Fruit fly (Drosophila melanogaster) whole organism, embryonic: ENCODE measurements around the gene CG14868.

Experiments
- Atf6 ChIP-seq: fragments of 200-800 bp; sonication (Bioruptor generic); IDR thresholded peaks from 2 replicates; pipeline ENCODE4 v1.3.6; 2022; ENCODE audit warnings: missing biosample characterization, missing genetic modification characterization
- BEAF-32 ChIP-seq: fragments of 200-800 bp; sonication (Bioruptor generic); optimal IDR thresholded peaks from 3 replicates; lab custom pipeline; 2017; ENCODE audit warnings: missing biosample characterization, missing genetic modification characterization, mild to moderate bottlenecking, moderate library complexity, missing genetic modification reagents
- CG10209 ChIP-seq: fragments of 200-800 bp; sonication (Bioruptor generic); optimal IDR thresholded peaks from 3 replicates; lab custom pipeline; 2017; ENCODE audit warnings: missing biosample characterization, mild to moderate bottlenecking, missing genetic modification characterization, missing genetic modification reagents
- CG10267 ChIP-seq: fragments of 200-800 bp; sonication (Bioruptor generic); optimal IDR thresholded peaks from 2 replicates; lab custom pipeline; 2018; ENCODE audit warnings: missing biosample characterization, mild to moderate bottlenecking, missing genetic modification characterization, moderate library complexity
- CG11456 ChIP-seq: fragments of 200-800 bp; sonication (Bioruptor generic); IDR thresholded peaks from 3 replicates; pipeline ENCODE4 v1.3.6; 2022; ENCODE audit warnings: missing biosample characterization, missing genetic modification characterization
- CG11504 ChIP-seq: fragments of 200-800 bp; sonication (Bioruptor generic); optimal IDR thresholded peaks from 3 replicates; lab custom pipeline; 2019; ENCODE audit warnings: missing biosample characterization, mild to moderate bottlenecking, missing genetic modification characterization, moderate library complexity
- CG12659 ChIP-seq: fragments of 200-800 bp; sonication (Bioruptor generic); optimal IDR thresholded peaks from 3 replicates; lab custom pipeline; 2017; ENCODE audit warnings: mild to moderate bottlenecking, missing biosample characterization, missing genetic modification reagents, missing genetic modification characterization
- CG15514 ChIP-seq: fragments of 200-800 bp; sonication (Bioruptor generic); optimal IDR thresholded peaks from 3 replicates; lab custom pipeline; 2017; ENCODE audit warnings: missing biosample characterization, missing genetic modification characterization, mild to moderate bottlenecking, moderate library complexity, missing genetic modification reagents
- CG1603 ChIP-seq: fragments of 200-800 bp; sonication (Bioruptor generic); optimal IDR thresholded peaks from 2 replicates; lab custom pipeline; 2019; ENCODE audit warnings: missing biosample characterization, mild to moderate bottlenecking, missing genetic modification characterization, moderate library complexity
- CG2116 ChIP-seq: fragments of 200-800 bp; sonication (Bioruptor generic); optimal IDR thresholded peaks from 3 replicates; lab custom pipeline; 2018; ENCODE audit warnings: missing biosample characterization, mild to moderate bottlenecking, missing genetic modification characterization
- CG2120 ChIP-seq: fragments of 200-800 bp; sonication (Bioruptor generic); optimal IDR thresholded peaks from 3 replicates; lab custom pipeline; 2016; ENCODE audit warnings: missing biosample characterization, missing genetic modification characterization
- CG31224 ChIP-seq: fragments of 200-800 bp; sonication (Bioruptor generic); IDR thresholded peaks from 2 replicates; pipeline ENCODE4 v1.3.6; 2022; ENCODE audit warnings: missing biosample characterization, missing genetic modification characterization
- CG32767 ChIP-seq: fragments of 200-800 bp; sonication (Bioruptor generic); IDR thresholded peaks from 2 replicates; pipeline ENCODE4 v1.3.6; 2022; ENCODE audit warnings: missing biosample characterization, missing genetic modification characterization
- CG4360 ChIP-seq: fragments of 200-800 bp; sonication (Bioruptor generic); IDR thresholded peaks from 2 replicates; pipeline ENCODE4 v1.3.6; 2022; ENCODE audit warnings: missing biosample characterization, missing genetic modification characterization
- CG4617 ChIP-seq: fragments of 200-800 bp; sonication (Bioruptor generic); optimal IDR thresholded peaks from 3 replicates; lab custom pipeline; 2016; ENCODE audit warnings: missing biosample characterization, missing genetic modification characterization, borderline replicate concordance
- CG7271 ChIP-seq: fragments of 200-800 bp; sonication (Bioruptor generic); optimal IDR thresholded peaks from 2 replicates; lab custom pipeline; 2018; ENCODE audit warnings: missing biosample characterization, mild to moderate bottlenecking, missing genetic modification characterization, moderate library complexity
- Dip2 ChIP-seq: fragments of 200-800 bp; sonication (Bioruptor generic); IDR thresholded peaks from 2 replicates; pipeline ENCODE4 v1.3.6; 2022; ENCODE audit warnings: missing biosample characterization, missing genetic modification characterization
- Dp ChIP-seq: fragments of 200-800 bp; sonication (Bioruptor generic); optimal IDR thresholded peaks from 2 replicates; lab custom pipeline; 2018; ENCODE audit warnings: missing biosample characterization, mild to moderate bottlenecking, missing genetic modification characterization, moderate library complexity
- HLH4C ChIP-seq: fragments of 200-800 bp; sonication (Bioruptor generic); IDR thresholded peaks from 3 replicates; pipeline ENCODE4 v1.3.6; 2022; ENCODE audit warnings: missing biosample characterization, missing genetic modification characterization; ENCODE audit not compliant: partially characterized antibody
- HmgZ ChIP-seq: fragments of 200-800 bp; sonication (Bioruptor generic); optimal IDR thresholded peaks from 2 replicates; lab custom pipeline; 2018; ENCODE audit warnings: missing biosample characterization, mild to moderate bottlenecking, missing genetic modification characterization
- Hr51 ChIP-seq, 2 experiments: fragments of 200-800 bp; sonication (Bioruptor generic); optimal IDR thresholded peaks; 2 replicates in 1 of 2; 3 replicates in 1 of 2; lab custom pipeline; 2016 to 2018; ENCODE audit warnings: missing biosample characterization in 2 of 2, missing genetic modification characterization in 2 of 2, mild to moderate bottlenecking in 1 of 2, moderate library complexity in 1 of 2
- Lim3 ChIP-seq: fragments of 200-800 bp; sonication (Bioruptor generic); IDR thresholded peaks from 2 replicates; pipeline ENCODE4 v1.3.6; 2022; ENCODE audit warnings: missing biosample characterization, missing genetic modification characterization
- Myb ChIP-seq: fragments of 200-800 bp; sonication (Bioruptor generic); optimal IDR thresholded peaks from 2 replicates; lab custom pipeline; 2016; ENCODE audit warnings: missing biosample characterization, missing genetic modification characterization
- NC2β ChIP-seq: fragments of 200-800 bp; sonication (Bioruptor generic); optimal IDR thresholded peaks from 2 replicates; lab custom pipeline; 2016; ENCODE audit warnings: missing biosample characterization, missing genetic modification characterization
- Nf-YC ChIP-seq: fragments of 200-800 bp; optimal IDR thresholded peaks from 3 replicates; lab custom pipeline; 2019; ENCODE audit warnings: missing biosample characterization, mild to moderate bottlenecking, missing genetic modification characterization, moderate library complexity
- Scr ChIP-seq: fragments of 200-800 bp; sonication (Bioruptor generic); IDR thresholded peaks from 2 replicates; pipeline ENCODE4 v1.3.6; 2022; ENCODE audit warnings: missing biosample characterization, missing genetic modification characterization; ENCODE audit not compliant: partially characterized antibody
- Xrp1 ChIP-seq: fragments of 200-800 bp; sonication (Bioruptor generic); IDR thresholded peaks from 2 replicates; pipeline ENCODE4 v1.3.6; 2022; ENCODE audit warnings: missing biosample characterization, missing genetic modification characterization
- ara ChIP-seq: fragments of 200-800 bp; sonication (Bioruptor generic); IDR thresholded peaks from 2 replicates; pipeline ENCODE4 v1.3.6; 2022; ENCODE audit warnings: missing biosample characterization, missing genetic modification characterization
- cwo ChIP-seq: fragments of 200-800 bp; sonication (Bioruptor generic); optimal IDR thresholded peaks from 3 replicates; lab custom pipeline; 2017; ENCODE audit warnings: missing biosample characterization, missing genetic modification characterization, mild to moderate bottlenecking, moderate library complexity, missing genetic modification reagents
- fu2 ChIP-seq: fragments of 200-800 bp; sonication (Bioruptor generic); optimal IDR thresholded peaks from 2 replicates; lab custom pipeline; 2016; ENCODE audit warnings: missing biosample characterization, missing genetic modification characterization
- gsb ChIP-seq: fragments of 200-800 bp; sonication (Bioruptor generic); IDR thresholded peaks from 2 replicates; pipeline ENCODE4 v1.3.6; 2022; ENCODE audit warnings: missing biosample characterization, missing genetic modification characterization
- hbn ChIP-seq: fragments of 200-800 bp; sonication (Bioruptor generic); IDR thresholded peaks from 2 replicates; pipeline ENCODE4 v1.3.6; 2022; ENCODE audit warnings: missing biosample characterization, missing genetic modification characterization; ENCODE audit not compliant: partially characterized antibody
- jumu ChIP-seq: fragments of 200-800 bp; sonication (Bioruptor generic); optimal IDR thresholded peaks from 3 replicates; lab custom pipeline; 2016; ENCODE audit warnings: missing biosample characterization, missing genetic modification characterization
- pan ChIP-seq, 4 experiments: fragments of >200 bp in 3 of 4; fragments of 200-800 bp in 1 of 4; sonication (Bioruptor generic) in 1 of 4; optimal IDR thresholded peaks in 3 of 4; IDR thresholded peaks in 1 of 4; 2 replicates each; pipeline versions ENCODE4 v1.3.6 to Lab custom; 2017 to 2022; ENCODE audit warnings: missing biosample characterization in 2 of 4, missing genetic modification characterization in 2 of 4, mixed read lengths in 1 of 4
- phol ChIP-seq: fragments of 200-800 bp; sonication (Bioruptor generic); optimal IDR thresholded peaks from 3 replicates; lab custom pipeline; 2018; ENCODE audit warnings: missing biosample characterization, mild to moderate bottlenecking, missing genetic modification characterization, moderate library complexity
- pnt ChIP-seq: fragments of 200-800 bp; sonication (Bioruptor generic); optimal IDR thresholded peaks from 3 replicates; lab custom pipeline; 2016; ENCODE audit warnings: missing biosample characterization, missing genetic modification characterization
- ranshi ChIP-seq: fragments of 200-800 bp; sonication (Bioruptor generic); IDR thresholded peaks from 2 replicates; pipeline ENCODE4 v1.3.6; 2022; ENCODE audit warnings: missing biosample characterization, missing genetic modification characterization
- sens ChIP-seq: fragments of 200-800 bp; sonication (Bioruptor generic); peaks from one replicate; lab custom pipeline; 2016; ENCODE audit warnings: missing biosample characterization, missing genetic modification characterization
- sima ChIP-seq: fragments of 200-800 bp; sonication (Bioruptor generic); optimal IDR thresholded peaks from 2 replicates; lab custom pipeline; 2016; ENCODE audit warnings: missing biosample characterization, missing genetic modification characterization
- sna ChIP-seq: fragments of 200-800 bp; sonication (Bioruptor generic); IDR thresholded peaks from 2 replicates; pipeline ENCODE4 v1.3.6; 2022; ENCODE audit warnings: missing biosample characterization, missing genetic modification characterization; ENCODE audit not compliant: partially characterized antibody
- stwl ChIP-seq: fragments of 200-800 bp; sonication (Bioruptor generic); optimal IDR thresholded peaks from 3 replicates; lab custom pipeline; 2018; ENCODE audit warnings: missing biosample characterization, mild to moderate bottlenecking, missing genetic modification characterization, moderate library complexity
- wek ChIP-seq: fragments of 200-800 bp; sonication (Bioruptor generic); optimal IDR thresholded peaks from 3 replicates; lab custom pipeline; 2018; ENCODE audit warnings: missing biosample characterization, mild to moderate bottlenecking, missing genetic modification characterization, moderate library complexity

Gene CG14868

dm6 chr3R:15363608-15364007 is 6.1 kb downstream of the CG14868 start, which contains the start of gene CG6171 (continued):
- no peak for TF ChIP-seq CG10209
- TF ChIP-seq pan (optimal IDR thresholded peaks at IDR 0.05; lab: Kevin White, UChicago) = no peak
- TF ChIP-seq pan (GFP tag; optimal IDR thresholded peaks at IDR 0.05 in 1 of 2, IDR thresholded peaks at IDR 0.05 in 1 of 2) = no peak
- TF ChIP-seq Lim3 = no peak
- TF ChIP-seq CG32767 = peak; percentile 47; the same call in 1 of the 2 replicates
- TF ChIP-seq CG1603 = peak; percentile 47
- peak; percentile 17 for TF ChIP-seq HmgZ (tag; lab: Kevin White, UChicago)
- no peak for TF ChIP-seq Nf-YC (tag; lab: Kevin White, UChicago)
- TF ChIP-seq wek (GFP tag; lab: Kevin White, UChicago) = no peak
- TF ChIP-seq Xrp1 (GFP tag; lab: Robert Waterston, UW) = 0 out of 2 replicates have a peak, but pooled peaks have one; percentile 14
- no peak for TF ChIP-seq NC2β (GFP tag; lab: Kevin White, UChicago)
- TF ChIP-seq CG4360 (GFP tag; lab: Robert Waterston, UW) = no peak
- TF ChIP-seq CG31224 (GFP tag; lab: Robert Waterston, UW) = no peak
- TF ChIP-seq CG11504 (tag; lab: Kevin White, UChicago) = no peak
- TF ChIP-seq CG2120 = peak; percentile 44
- TF ChIP-seq HLH4C (GFP tag; lab: Robert Waterston, UW) = peak; percentile 47; the same call in 2 of the 3 replicates
- TF ChIP-seq BEAF-32 (GFP tag; lab: Kevin White, UChicago) = peak; percentile 63
- peak; percentile 72 for TF ChIP-seq CG4617 (GFP tag; lab: Kevin White, UChicago)
- TF ChIP-seq ranshi (GFP tag; lab: Robert Waterston, UW) = no peak
- TF ChIP-seq sima (GFP tag; lab: Kevin White, UChicago) = no peak
- TF ChIP-seq Hr51 (GFP tag; optimal IDR thresholded peaks at IDR 0.05; lab: Kevin White, UChicago) = no peak
- no peak for TF ChIP-seq ara (GFP tag; lab: Robert Waterston, UW)
- TF ChIP-seq sna (GFP tag; lab: Robert Waterston, UW) = peak; percentile 23; the same call in 1 of the 2 replicates
- TF ChIP-seq Dp (GFP tag; lab: Kevin White, UChicago) = peak; percentile 82
- peak; percentile 80 for TF ChIP-seq sens (GFP tag; lab: Kevin White, UChicago)
- no peak for TF ChIP-seq fu2 (GFP tag; lab: Kevin White, UChicago)
- no peak for TF ChIP-seq cwo (GFP tag; lab: Kevin White, UChicago)
- TF ChIP-seq pnt = no peak
- TF ChIP-seq CG11456 (GFP tag; lab: Robert Waterston, UW) = no peak
- TF ChIP-seq Dip2 (GFP tag; lab: Robert Waterston, UW) = no peak
- TF ChIP-seq Atf6 = no peak
- peak; percentile 70 for TF ChIP-seq CG2116 (GFP tag; lab: Kevin White, UChicago)
- peak; percentile 41 for TF ChIP-seq phol (tag; lab: Kevin White, UChicago)
- peak; percentile 37 for TF ChIP-seq Myb (GFP tag; lab: Kevin White, UChicago)
- TF ChIP-seq hbn (GFP tag; lab: Robert Waterston, UW) = peak; percentile 44; the same call in 1 of the 2 replicates
- peak; percentile 92 for TF ChIP-seq CG10267
- TF ChIP-seq CG7271 (tag; lab: Kevin White, UChicago) = no peak
- TF ChIP-seq jumu (GFP tag; lab: Kevin White, UChicago) = no peak
- peak; percentile 61 for TF ChIP-seq stwl (tag; lab: Kevin White, UChicago)
- TF ChIP-seq CG12659 (GFP tag; lab: Kevin White, UChicago) = peak; percentile 4
- peak; percentile 18 for TF ChIP-seq CG15514 (GFP tag; lab: Kevin White, UChicago)
- TF ChIP-seq Scr (GFP tag; lab: Robert Waterston, UW) = peak; percentile 64
- no peak for TF ChIP-seq gsb (GFP tag; lab: Robert Waterston, UW)
